Worm (Caenorhabditis elegans): Measurements from ENCODE around the gene frpr-21.

frpr-21 gene

ce11 chrII:10450335-10450734 is 28.5 kb upstream of the frpr-21 start (continued):
- TF ChIP-seq lin-35 (GFP tag; optimal IDR thresholded peaks at IDR 0.05) (peak in 1 of 3 experiments; percentile 61), lag-1 (GFP tag; IDR thresholded peaks at IDR 0.05) (no peak), F22D6.2 (tag; optimal IDR thresholded peaks at IDR 0.05) (no peak), F52B5.7 (tag; optimal IDR thresholded peaks at IDR 0.05) (no peak), mes-4 (tag; optimal IDR thresholded peaks at IDR 0.05) (no peak), sea-2 (GFP tag; IDR thresholded peaks at IDR 0.05) (no peak), C17E4.6 (GFP tag; IDR thresholded peaks at IDR 0.05) (no peak), madf-8 (GFP tag; conservative IDR thresholded peaks at IDR 0.05) (no peak), madf-6 (GFP tag; IDR thresholded peaks at IDR 0.05) (peak; percentile 34; the same call in 1 of the 2 replicates), ztf-6 (GFP tag; IDR thresholded peaks at IDR 0.05) (no peak), mel-28 (tag; optimal IDR thresholded peaks at IDR 0.05; ENCODE audit: borderline replicate concordance) (peak; percentile 68), B0336.3 (GFP tag; IDR thresholded peaks at IDR 0.05) (peak; percentile 54), bed-2 (GFP tag; IDR thresholded peaks at IDR 0.05) (no peak), F10E7.11 (tag; optimal IDR thresholded peaks at IDR 0.05) (no peak), repo-1 (tag; optimal IDR thresholded peaks at IDR 0.05) (peak; percentile 86), hrde-1 (tag; optimal IDR thresholded peaks at IDR 0.05; ENCODE audit: borderline replicate concordance) (no peak), egl-18 (GFP tag; IDR thresholded peaks at IDR 0.05) (no peak), let-607 (tag; optimal IDR thresholded peaks at IDR 0.05) (no peak), unc-130 (GFP tag; optimal IDR thresholded peaks at IDR 0.05) (no peak), snpc-1.1 (tag; optimal IDR thresholded peaks at IDR 0.05; ENCODE audit: insufficient read depth) (no peak), ceh-100 (GFP tag; IDR thresholded peaks at IDR 0.05) (no peak), mxl-1 (tag; optimal IDR thresholded peaks at IDR 0.05) (no peak), madf-3 (GFP tag; IDR thresholded peaks at IDR 0.05) (no peak), tbp1 (GFP tag; optimal IDR thresholded peaks at IDR 0.05) (no peak), lin-26 (GFP tag; IDR thresholded peaks at IDR 0.05) (no peak), nhr-90 (tag; optimal IDR thresholded peaks at IDR 0.05) (no peak), athp-1 (tag; optimal IDR thresholded peaks at IDR 0.05) (peak; percentile 49), ztf-26 (tag; optimal IDR thresholded peaks at IDR 0.05) (peak; percentile 82), F37B4.10 (GFP tag; IDR thresholded peaks at IDR 0.05) (no peak), F55B11.4 (tag; optimal IDR thresholded peaks at IDR 0.05; ENCODE audit: borderline replicate concordance, insufficient read depth) (no peak), zfh-2 (GFP tag; conservative IDR thresholded peaks at IDR 0.05) (no peak), Y79H2A.3 (GFP tag; conservative IDR thresholded peaks at IDR 0.05) (peak; percentile 61; the same call in 1 of the 2 replicates), F49E8.2 (tag; optimal IDR thresholded peaks at IDR 0.05; ENCODE audit: insufficient read depth) (no peak), lin-54 (GFP tag; optimal IDR thresholded peaks at IDR 0.05) (no peak), Y53G8AR.9 (GFP tag; conservative IDR thresholded peaks at IDR 0.05) (no peak), F57C9.4 (tag; optimal IDR thresholded peaks at IDR 0.05) (no peak), Y67H2A.10 (GFP tag; conservative IDR thresholded peaks at IDR 0.05) (no peak), F39B2.1 (GFP tag; IDR thresholded peaks at IDR 0.05) (no peak), ceh-79 (tag; optimal IDR thresholded peaks at IDR 0.05) (no peak), ZK185.1 (tag; optimal IDR thresholded peaks at IDR 0.05; ENCODE audit: poor library complexity, severe bottlenecking) (peak; percentile 10), lin-40 (tag; optimal IDR thresholded peaks at IDR 0.05) (no peak), attf-5 (GFP tag; optimal IDR thresholded peaks at IDR 0.05) (peak; percentile 55), ceh-27 (GFP tag; optimal IDR thresholded peaks at IDR 0.05) (no peak)

All from whole organism, young adult.